Fruit fly (Drosophila melanogaster): ENCODE measurements around the gene Jig.
A peak's percentile ranks its signal among the peaks of the same experiment; 100 is the strongest.

Jig gene

dm6 chr3R:14590753-14591535 is 30.2 kb downstream of the Jig start (continued):
- no peak for TF ChIP-seq abd-A (tag; optimal IDR thresholded peaks at IDR 0.05)
- no peak for TF ChIP-seq CG14050 (GFP tag; IDR thresholded peaks at IDR 0.05)
- peak; percentile 75 for TF ChIP-seq CG7745 (tag; optimal IDR thresholded peaks at IDR 0.05)
- TF ChIP-seq Adf1 (GFP tag; IDR thresholded peaks at IDR 0.05), result no peak
- TF ChIP-seq Mad (GFP tag; optimal IDR thresholded peaks at IDR 0.05), result no peak
- peak; percentile 57 for TF ChIP-seq jing (GFP tag; optimal IDR thresholded peaks at IDR 0.05)
- TF ChIP-seq lov (optimal IDR thresholded peaks at IDR 0.05), result no peak
- TF ChIP-seq lov (GFP tag; IDR thresholded peaks at IDR 0.05), result peak; percentile 75; the same call in 2 of the 3 replicates
- TF ChIP-seq vvl (GFP tag; IDR thresholded peaks at IDR 0.05), result peak; percentile 73
- peak; percentile 78 for TF ChIP-seq CG12659 (GFP tag; optimal IDR thresholded peaks at IDR 0.05)
- peak; percentile 66; the same call in 2 of the 3 replicates for TF ChIP-seq dysf (GFP tag; IDR thresholded peaks at IDR 0.05)
- TF ChIP-seq ssp (GFP tag; IDR thresholded peaks at IDR 0.05), result peak; percentile 73
- peak; percentile 73 for TF ChIP-seq cato (GFP tag; optimal IDR thresholded peaks at IDR 0.05; ENCODE audit: borderline replicate concordance)
- peak; percentile 39 for TF ChIP-seq CrebB (tag; optimal IDR thresholded peaks at IDR 0.05)
- TF ChIP-seq tup (GFP tag; optimal IDR thresholded peaks at IDR 0.05), result no peak
- TF ChIP-seq CG13624 (GFP tag; optimal IDR thresholded peaks at IDR 0.05), result no peak
- TF ChIP-seq Hmx (GFP tag; optimal IDR thresholded peaks at IDR 0.05), result no peak
- TF ChIP-seq CG15601 (tag; optimal IDR thresholded peaks at IDR 0.05), result peak; percentile 94
- TF ChIP-seq CG10431 (GFP tag; optimal IDR thresholded peaks at IDR 0.05), result peak; percentile 69
- TF ChIP-seq hb (GFP tag; IDR thresholded peaks at IDR 0.05; ENCODE audit: partially characterized antibody), result no peak
- TF ChIP-seq CG34224 (GFP tag; IDR thresholded peaks at IDR 0.05; ENCODE audit: partially characterized antibody), result no peak
- no peak for TF ChIP-seq CG12769 (tag; optimal IDR thresholded peaks at IDR 0.05)
- no peak for TF ChIP-seq B-H2 (GFP tag; optimal IDR thresholded peaks at IDR 0.05)
- TF ChIP-seq grn (GFP tag; optimal IDR thresholded peaks at IDR 0.05), result no peak
- no peak for TF ChIP-seq Bgb (GFP tag; IDR thresholded peaks at IDR 0.05; ENCODE audit: partially characterized antibody)
- TF ChIP-seq Sox102F (GFP tag; optimal IDR thresholded peaks at IDR 0.05), result peak; percentile 88
- TF ChIP-seq Atf6 (GFP tag; IDR thresholded peaks at IDR 0.05), result peak; percentile 46; the same call in 1 of the 2 replicates
- TF ChIP-seq otp (GFP tag; IDR thresholded peaks at IDR 0.05), result peak; percentile 77; the same call in 2 of the 3 replicates
- no peak for TF ChIP-seq bigmax (GFP tag; optimal IDR thresholded peaks at IDR 0.05)
- peak; percentile 81 for TF ChIP-seq CG18764 (GFP tag; optimal IDR thresholded peaks at IDR 0.05)
- TF ChIP-seq fru (optimal IDR thresholded peaks at IDR 0.05), result no peak
- TF ChIP-seq CG10959 (GFP tag; IDR thresholded peaks at IDR 0.05), result peak; percentile 86
- TF ChIP-seq dmrt99B (tag; optimal IDR thresholded peaks at IDR 0.05), result peak; percentile 85
- no peak for TF ChIP-seq CG14860 (GFP tag; IDR thresholded peaks at IDR 0.05; ENCODE audit: partially characterized antibody)
- peak; percentile 84 for TF ChIP-seq Usf (GFP tag; optimal IDR thresholded peaks at IDR 0.05)
- peak; percentile 71 for TF ChIP-seq CG11695 (GFP tag; IDR thresholded peaks at IDR 0.05)
- TF ChIP-seq Fer1 (GFP tag; optimal IDR thresholded peaks at IDR 0.05), result no peak
- TF ChIP-seq CG2120 (GFP tag; optimal IDR thresholded peaks at IDR 0.05), result no peak
- TF ChIP-seq twi (tag; optimal IDR thresholded peaks at IDR 0.05), result peak; percentile 98
- no peak for TF ChIP-seq CG7987 (GFP tag; optimal IDR thresholded peaks at IDR 0.05)
- peak; percentile 98 for TF ChIP-seq CG14710 (tag; optimal IDR thresholded peaks at IDR 0.05)
- TF ChIP-seq Med (GFP tag), result peak; percentile 58
- no peak for TF ChIP-seq lbe (GFP tag; optimal IDR thresholded peaks at IDR 0.05)
- peak; percentile 38 for TF ChIP-seq cwo (GFP tag; optimal IDR thresholded peaks at IDR 0.05)
- no peak for TF ChIP-seq inv (GFP tag; IDR thresholded peaks at IDR 0.05; ENCODE audit: partially characterized antibody)
- TF ChIP-seq Dip3 (GFP tag; optimal IDR thresholded peaks at IDR 0.05), result no peak
- TF ChIP-seq Ptx1 (GFP tag; IDR thresholded peaks at IDR 0.05), result peak; percentile 79
- 0 out of 2 replicates have a peak, but pooled peaks have one; percentile 20 for TF ChIP-seq CG6272 (GFP tag; IDR thresholded peaks at IDR 0.05)
- no peak for TF ChIP-seq NFAT (GFP tag; IDR thresholded peaks at IDR 0.05)
